Fruit fly (Drosophila melanogaster): ENCODE measurements around the gene CYLD.
A peak's percentile ranks its signal among the peaks of the same experiment; 100 is the strongest.

CYLD gene

DNA sequence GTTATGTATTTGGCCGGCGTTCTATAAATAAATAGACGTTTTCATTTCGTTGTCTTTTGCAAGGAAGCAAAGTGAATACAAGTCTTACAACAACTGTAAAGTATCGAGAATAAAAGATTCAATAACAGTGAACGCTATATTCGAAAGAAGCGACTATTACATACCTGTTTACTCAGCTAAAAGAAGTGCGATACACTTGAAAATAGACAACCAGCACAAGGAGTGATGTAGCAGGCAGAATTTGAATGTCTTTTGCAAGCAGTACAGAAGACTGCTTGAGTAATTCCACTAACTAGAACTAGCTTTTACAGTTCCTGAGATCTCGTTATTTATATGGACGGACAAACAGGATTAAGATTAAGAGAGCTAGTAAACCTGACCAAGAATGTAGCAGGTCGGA lies 1.3 kb downstream of the CYLD start (continued):
- no peak for TF ChIP-seq dm (GFP tag; optimal IDR thresholded peaks at IDR 0.05)
- TF ChIP-seq CG16779 (GFP tag; IDR thresholded peaks at IDR 0.05) = no peak
- no peak for TF ChIP-seq HLHmδ (GFP tag; optimal IDR thresholded peaks at IDR 0.05)
- no peak for TF ChIP-seq Bteb2 (GFP tag; optimal IDR thresholded peaks at IDR 0.05)
- no peak for TF ChIP-seq CG9817 (tag; optimal IDR thresholded peaks at IDR 0.05)
- TF ChIP-seq sd (tag; optimal IDR thresholded peaks at IDR 0.05) = peak; percentile 95
- peak; percentile 7 for TF ChIP-seq CG10979 (tag; optimal IDR thresholded peaks at IDR 0.05)
- TF ChIP-seq zen (tag; optimal IDR thresholded peaks at IDR 0.05) = peak; percentile 38
- TF ChIP-seq CG6813 (GFP tag; optimal IDR thresholded peaks at IDR 0.05) = no peak
- TF ChIP-seq Spps (tag; optimal IDR thresholded peaks at IDR 0.05) = no peak
- peak in 1 of 2 experiments; percentile 78 for TF ChIP-seq Dfd (GFP tag; optimal IDR thresholded peaks at IDR 0.05)
- TF ChIP-seq cad (GFP tag; optimal IDR thresholded peaks at IDR 0.05) = no peak
- TF ChIP-seq amos (GFP tag; IDR thresholded peaks at IDR 0.05; ENCODE audit: partially characterized antibody) = no peak; the same call in 1 of the 2 replicates
- TF ChIP-seq CG8765 (GFP tag; IDR thresholded peaks at IDR 0.05) = no peak
- peak; percentile 98 for TF ChIP-seq CG8290 (GFP tag; optimal IDR thresholded peaks at IDR 0.05)
- peak; percentile 87 to 91 for TF ChIP-seq CG8290 (tag; optimal IDR thresholded peaks at IDR 0.05)
- TF ChIP-seq CG2202 (tag; optimal IDR thresholded peaks at IDR 0.05) = no peak
- TF ChIP-seq CG7786 (GFP tag; optimal IDR thresholded peaks at IDR 0.05) = no peak
- no peak for TF ChIP-seq CG2116 (GFP tag; optimal IDR thresholded peaks at IDR 0.05)
- TF ChIP-seq nom (GFP tag; optimal IDR thresholded peaks at IDR 0.05) = no peak
- peak; percentile 44; the same call in 1 of the 2 replicates for TF ChIP-seq Scr (GFP tag; IDR thresholded peaks at IDR 0.05; ENCODE audit: partially characterized antibody)
- TF ChIP-seq CG15269 (tag; optimal IDR thresholded peaks at IDR 0.05) = no peak
- no peak for TF ChIP-seq CG32767 (GFP tag; IDR thresholded peaks at IDR 0.05)
- peak; percentile 73 for TF ChIP-seq Bgb (GFP tag; IDR thresholded peaks at IDR 0.05; ENCODE audit: partially characterized antibody)
- no peak for TF ChIP-seq gt (GFP tag; IDR thresholded peaks at IDR 0.05)
- TF ChIP-seq Blimp-1 (GFP tag; optimal IDR thresholded peaks at IDR 0.05) = no peak
- TF ChIP-seq Ptx1 (GFP tag; IDR thresholded peaks at IDR 0.05) = no peak
- no peak for TF ChIP-seq jing (GFP tag; optimal IDR thresholded peaks at IDR 0.05)
- TF ChIP-seq CG4730 (GFP tag; IDR thresholded peaks at IDR 0.05) = no peak
- no peak for TF ChIP-seq ap (GFP tag; IDR thresholded peaks at IDR 0.05)
- no peak for TF ChIP-seq schlank (tag; optimal IDR thresholded peaks at IDR 0.05)
- TF ChIP-seq CG15601 (tag; optimal IDR thresholded peaks at IDR 0.05) = peak; percentile 22
- TF ChIP-seq CG4854 (GFP tag; optimal IDR thresholded peaks at IDR 0.05) = no peak
- no peak for TF ChIP-seq CG12104 (GFP tag; optimal IDR thresholded peaks at IDR 0.05)
- no peak for TF ChIP-seq mld (GFP tag; IDR thresholded peaks at IDR 0.05; ENCODE audit: partially characterized antibody)
- TF ChIP-seq ci (GFP tag; IDR thresholded peaks at IDR 0.05) = no peak
- TF ChIP-seq gro (GFP tag; optimal IDR thresholded peaks at IDR 0.05) = no peak
- TF ChIP-seq PHDP (tag; optimal IDR thresholded peaks at IDR 0.05) = no peak
- no peak for TF ChIP-seq CG10654 (GFP tag; optimal IDR thresholded peaks at IDR 0.05)
- no peak for TF ChIP-seq CG17361 (GFP tag; IDR thresholded peaks at IDR 0.05)
- TF ChIP-seq H15 (GFP tag; IDR thresholded peaks at IDR 0.05) = no peak
- no peak for TF ChIP-seq CG10267 (tag; optimal IDR thresholded peaks at IDR 0.05)
- no peak for TF ChIP-seq ATbp (GFP tag; optimal IDR thresholded peaks at IDR 0.05)
- TF ChIP-seq dati (GFP tag; IDR thresholded peaks at IDR 0.05) = no peak
- peak; percentile 26 for TF ChIP-seq CG2712 (tag; optimal IDR thresholded peaks at IDR 0.05)
- no peak for TF ChIP-seq CG7987 (GFP tag; optimal IDR thresholded peaks at IDR 0.05)
- no peak for TF ChIP-seq CG6689 (GFP tag; IDR thresholded peaks at IDR 0.05)
- no peak for TF ChIP-seq CG8388 (GFP tag; optimal IDR thresholded peaks at IDR 0.05)
- no peak for TF ChIP-seq CG7357 (GFP tag; IDR thresholded peaks at IDR 0.05)
- peak; percentile 83 for TF ChIP-seq CG15514 (GFP tag; optimal IDR thresholded peaks at IDR 0.05)
- peak; percentile 65 for TF ChIP-seq CG30020 (tag; optimal IDR thresholded peaks at IDR 0.05)
